Fruit fly (Drosophila melanogaster): Measurements from ENCODE around the gene Invadolysin.
A peak's percentile ranks its signal among the peaks of the same experiment; 100 is the strongest.

The Invadolysin gene

DNA sequence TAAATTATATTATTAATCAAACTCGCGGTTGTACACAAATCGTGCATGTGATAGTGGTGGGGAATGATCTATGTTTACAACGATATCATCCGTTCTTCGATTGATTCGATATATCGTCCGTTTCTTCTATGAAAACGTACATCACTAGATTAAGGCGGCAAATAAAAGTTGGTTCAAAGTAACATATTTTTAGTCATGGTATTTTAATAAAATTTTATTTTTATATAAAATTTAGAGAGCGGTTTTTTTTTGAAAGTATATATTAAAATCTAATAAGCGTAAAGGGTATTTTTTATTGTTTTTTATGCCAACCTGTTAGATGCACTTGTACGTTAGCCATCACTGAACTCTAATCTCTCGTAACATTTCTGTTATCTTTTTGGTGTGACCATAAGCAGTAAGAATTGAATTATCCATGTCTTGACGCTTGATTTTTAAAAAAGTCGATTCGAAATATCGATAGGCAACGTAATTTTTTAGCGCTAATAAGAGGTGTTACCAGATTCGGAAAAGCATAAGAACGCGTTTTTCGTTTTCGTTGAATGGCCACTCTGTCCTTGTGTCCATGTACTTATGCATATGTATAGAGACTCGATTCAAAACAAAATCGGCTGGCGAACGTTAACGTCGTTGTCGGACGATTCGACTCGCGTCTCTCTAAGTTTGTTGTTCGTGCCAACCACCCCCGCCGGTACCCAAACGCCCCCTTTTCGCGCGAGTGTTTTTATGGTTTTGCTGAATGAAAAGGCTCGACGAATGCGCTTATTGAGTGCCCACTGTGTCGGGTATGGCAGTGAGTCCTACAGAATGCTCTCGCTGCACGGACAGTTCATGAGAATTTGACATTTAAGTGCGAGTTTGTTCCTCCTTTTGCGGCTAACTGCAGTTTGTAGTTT is at the start of gene Invadolysin, which contains the start of gene TAF1B:
Gene Invadolysin (plus strand): TSS at position 566 of the 896 bp plus-strand sequence.
Gene TAF1B (minus strand): TSS at position 82 of the 896 bp plus-strand sequence.
- TF ChIP-seq CG14655 (GFP tag; optimal IDR thresholded peaks at IDR 0.05) = peak; percentile 9
- TF ChIP-seq gl (tag; optimal IDR thresholded peaks at IDR 0.05) = peak; percentile 27
- TF ChIP-seq CG17806 (tag; optimal IDR thresholded peaks at IDR 0.05) = no peak
- no peak for TF ChIP-seq Pif1B (GFP tag; optimal IDR thresholded peaks at IDR 0.05)
- TF ChIP-seq CG8301 (tag; optimal IDR thresholded peaks at IDR 0.05) = no peak
- TF ChIP-seq CG10348 (GFP tag; IDR thresholded peaks at IDR 0.05) = no peak
- TF ChIP-seq EcR (GFP tag; optimal IDR thresholded peaks at IDR 0.05) = peak; percentile 60
- TF ChIP-seq CG12605 (GFP tag; IDR thresholded peaks at IDR 0.05) = peak; percentile 54; the same call in 1 of the 2 replicates
- peak; percentile 10 for TF ChIP-seq CG15710 (tag; optimal IDR thresholded peaks at IDR 0.05)
- TF ChIP-seq CG32121 (GFP tag; IDR thresholded peaks at IDR 0.05) = no peak
- TF ChIP-seq fd96Ca (GFP tag; IDR thresholded peaks at IDR 0.05) = peak; percentile 38; the same call in 1 of the 3 replicates
- peak; percentile 8 for TF ChIP-seq Pif1A (GFP tag; optimal IDR thresholded peaks at IDR 0.05)
- TF ChIP-seq CG4496 (GFP tag; IDR thresholded peaks at IDR 0.05) = peak; percentile 10; the same call in 1 of the 3 replicates
- TF ChIP-seq CG8159 (tag; optimal IDR thresholded peaks at IDR 0.05) = peak; percentile 17
- no peak for TF ChIP-seq rn (GFP tag; IDR thresholded peaks at IDR 0.05)
- peak; percentile 62 for TF ChIP-seq Ets98B (GFP tag; IDR thresholded peaks at IDR 0.05)
- no peak for TF ChIP-seq CG34367 (tag; optimal IDR thresholded peaks at IDR 0.05)
- no peak for TF ChIP-seq Snoo (tag; optimal IDR thresholded peaks at IDR 0.05)
- no peak for TF ChIP-seq CG9948 (tag; optimal IDR thresholded peaks at IDR 0.05)
- peak; percentile 23 for TF ChIP-seq CG13204 (GFP tag; optimal IDR thresholded peaks at IDR 0.05)

- TF ChIP-seq CG8159 (tag; optimal IDR thresholded peaks at IDR 0.05) = no peak
- TF ChIP-seq CG15710 (tag; optimal IDR thresholded peaks at IDR 0.05) = no peak
- TF ChIP-seq CG13204 (GFP tag; optimal IDR thresholded peaks at IDR 0.05) = no peak
- TF ChIP-seq Snoo (tag; optimal IDR thresholded peaks at IDR 0.05) = no peak
- TF ChIP-seq Ets98B (GFP tag; IDR thresholded peaks at IDR 0.05) = no peak
- no peak for TF ChIP-seq CG4496 (GFP tag; IDR thresholded peaks at IDR 0.05)
- TF ChIP-seq Pif1B (GFP tag; optimal IDR thresholded peaks at IDR 0.05) = no peak
- TF ChIP-seq CG10348 (GFP tag; IDR thresholded peaks at IDR 0.05) = no peak
- no peak for TF ChIP-seq rn (GFP tag; IDR thresholded peaks at IDR 0.05)
- no peak for TF ChIP-seq CG17806 (tag; optimal IDR thresholded peaks at IDR 0.05)
- no peak for TF ChIP-seq D1 (tag; optimal IDR thresholded peaks at IDR 0.05)
- no peak for TF ChIP-seq CG12605 (GFP tag; IDR thresholded peaks at IDR 0.05)
Observed at dm6 chr3R:10095052-10095451, 49.4 kb upstream of the Invadolysin start.

DNA sequence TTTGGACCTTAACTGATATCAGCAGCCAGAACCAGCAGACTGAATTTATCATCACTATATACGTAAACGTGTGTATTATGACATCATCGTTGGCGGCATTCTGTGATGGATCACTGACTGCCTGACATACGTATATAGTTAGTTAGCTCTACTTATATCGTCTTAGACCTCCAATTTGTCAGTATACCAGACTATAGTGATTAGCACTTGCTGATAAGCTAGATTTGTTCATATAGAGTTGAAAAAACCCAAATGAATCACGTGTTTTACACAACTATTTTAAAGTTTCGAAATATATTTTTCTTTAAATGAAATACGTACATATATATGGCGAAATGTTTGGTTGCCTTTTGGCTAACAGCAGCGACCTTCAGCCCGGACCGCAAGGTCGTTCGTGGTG is 48.7 kb upstream of the Invadolysin start:
- TF ChIP-seq CG13204 (GFP tag; optimal IDR thresholded peaks at IDR 0.05) = no peak
- no peak for TF ChIP-seq Pif1B (GFP tag; optimal IDR thresholded peaks at IDR 0.05)
- TF ChIP-seq EcR (GFP tag; optimal IDR thresholded peaks at IDR 0.05) = no peak
- TF ChIP-seq CG8301 (tag; optimal IDR thresholded peaks at IDR 0.05) = no peak
- TF ChIP-seq CG4496 (GFP tag; IDR thresholded peaks at IDR 0.05) = no peak
- TF ChIP-seq CG14655 (GFP tag; optimal IDR thresholded peaks at IDR 0.05) = no peak
- TF ChIP-seq Pif1A (GFP tag; optimal IDR thresholded peaks at IDR 0.05) = no peak
- no peak for TF ChIP-seq CG32121 (GFP tag; IDR thresholded peaks at IDR 0.05)
- TF ChIP-seq CG15710 (tag; optimal IDR thresholded peaks at IDR 0.05) = no peak
- no peak for TF ChIP-seq CG12605 (GFP tag; IDR thresholded peaks at IDR 0.05)
- no peak for TF ChIP-seq CG34367 (tag; optimal IDR thresholded peaks at IDR 0.05)
- no peak for TF ChIP-seq fd96Ca (GFP tag; IDR thresholded peaks at IDR 0.05)
- TF ChIP-seq Snoo (tag; optimal IDR thresholded peaks at IDR 0.05) = no peak
- TF ChIP-seq rn (GFP tag; IDR thresholded peaks at IDR 0.05) = no peak
- TF ChIP-seq gl (tag; optimal IDR thresholded peaks at IDR 0.05) = no peak
- no peak for TF ChIP-seq D1 (tag; optimal IDR thresholded peaks at IDR 0.05)
- TF ChIP-seq CG9948 (tag; optimal IDR thresholded peaks at IDR 0.05) = no peak
- no peak for TF ChIP-seq CG8159 (tag; optimal IDR thresholded peaks at IDR 0.05)

- TF ChIP-seq CG4496 (GFP tag; IDR thresholded peaks at IDR 0.05) = no peak
- 0 out of 2 replicates have a peak, but pooled peaks have one; percentile 8 for TF ChIP-seq CG12605 (GFP tag; IDR thresholded peaks at IDR 0.05)
- TF ChIP-seq CG32121 (GFP tag; IDR thresholded peaks at IDR 0.05) = 0 out of 2 replicates have a peak, but pooled peaks have one; percentile 11
- peak; percentile 55 for TF ChIP-seq EcR (GFP tag; optimal IDR thresholded peaks at IDR 0.05)
Observed at dm6 chr3R:10097531-10098295, 46.8 kb upstream of the Invadolysin start.

DNA sequence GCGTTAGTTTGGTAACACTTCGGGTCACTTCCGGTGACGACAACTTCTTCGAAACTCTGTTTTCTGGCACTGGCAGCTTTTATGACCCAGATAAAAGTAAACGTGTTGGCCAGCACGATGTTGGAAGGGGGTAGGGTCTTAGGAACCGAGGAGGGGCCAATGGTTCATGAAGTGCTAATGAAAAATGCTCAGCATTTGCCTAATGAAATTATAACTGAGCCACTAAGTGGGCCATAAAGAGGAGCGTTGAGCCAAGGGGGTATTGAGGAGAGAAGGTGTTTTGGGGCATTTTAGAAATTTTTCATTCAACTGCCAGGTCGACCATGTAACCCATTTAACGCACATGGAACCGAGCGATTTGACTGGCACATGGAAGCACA is 46.2 kb upstream of the Invadolysin start:
- TF ChIP-seq CG10348 (GFP tag; IDR thresholded peaks at IDR 0.05) (no peak), fd96Ca (GFP tag; IDR thresholded peaks at IDR 0.05) (no peak), D1 (tag; optimal IDR thresholded peaks at IDR 0.05) (no peak), CG32121 (GFP tag; IDR thresholded peaks at IDR 0.05) (no peak), CG4496 (GFP tag; IDR thresholded peaks at IDR 0.05) (no peak), Snoo (tag; optimal IDR thresholded peaks at IDR 0.05) (no peak), rn (GFP tag; IDR thresholded peaks at IDR 0.05) (no peak), Ets98B (GFP tag; IDR thresholded peaks at IDR 0.05) (no peak), CG9948 (tag; optimal IDR thresholded peaks at IDR 0.05) (no peak), EcR (GFP tag; optimal IDR thresholded peaks at IDR 0.05) (no peak), CG8301 (tag; optimal IDR thresholded peaks at IDR 0.05) (no peak), CG17806 (tag; optimal IDR thresholded peaks at IDR 0.05) (no peak), CG8159 (tag; optimal IDR thresholded peaks at IDR 0.05) (no peak), CG34367 (tag; optimal IDR thresholded peaks at IDR 0.05) (no peak), Pif1B (GFP tag; optimal IDR thresholded peaks at IDR 0.05) (no peak), CG14655 (GFP tag; optimal IDR thresholded peaks at IDR 0.05) (no peak), CG13204 (GFP tag; optimal IDR thresholded peaks at IDR 0.05) (no peak), CG12605 (GFP tag; IDR thresholded peaks at IDR 0.05) (no peak), Pif1A (GFP tag; optimal IDR thresholded peaks at IDR 0.05) (no peak), CG15710 (tag; optimal IDR thresholded peaks at IDR 0.05) (no peak)
